Worm (Caenorhabditis elegans): Measurements from ENCODE around the gene sulp-4.

sulp-4 gene

DNA sequence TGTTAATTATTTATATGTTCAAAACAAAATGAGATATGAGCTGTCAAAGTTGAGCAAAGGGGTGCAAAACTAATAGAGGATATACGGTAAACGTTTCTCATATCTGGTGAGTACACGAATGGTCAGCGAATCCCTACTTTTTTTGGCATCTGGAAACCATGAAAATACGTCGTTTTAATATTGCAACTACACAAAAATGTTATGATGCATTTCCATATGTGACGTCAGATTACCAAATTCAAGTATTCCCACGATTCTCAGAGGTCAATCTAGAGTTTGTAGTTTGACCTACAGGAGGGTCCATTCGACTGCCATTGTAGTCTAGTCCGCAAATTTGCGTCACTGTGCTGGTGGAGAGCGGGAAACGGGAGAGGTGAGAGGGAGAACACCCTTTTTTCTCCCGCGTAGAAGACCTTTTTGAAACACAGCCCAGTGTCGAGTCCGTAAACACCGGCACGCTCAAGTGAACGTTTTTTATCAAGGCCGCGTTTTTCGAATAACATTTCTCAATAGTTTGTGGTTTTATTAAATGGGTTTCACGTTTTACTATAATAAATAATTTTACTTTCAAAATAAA lies 21.2 kb downstream of the sulp-4 start:
- peak; percentile 14 to 49 for TF ChIP-seq lsy-2 (tag; optimal IDR thresholded peaks at IDR 0.05)
- peak; percentile 52 for TF ChIP-seq snu-23 (GFP tag; optimal IDR thresholded peaks at IDR 0.05)
- peak; percentile 40 for TF ChIP-seq nhr-71 (tag; optimal IDR thresholded peaks at IDR 0.05)
- TF ChIP-seq efl-1 (optimal IDR thresholded peaks at IDR 0.05), result peak; percentile 75 to 94
- peak; percentile 76 to 97 for TF ChIP-seq efl-1 (GFP tag; optimal IDR thresholded peaks at IDR 0.05 in 1 of 2)
- peak; percentile 33 for TF ChIP-seq nhr-19 (GFP tag; conservative IDR thresholded peaks at IDR 0.05)
- TF ChIP-seq F16B12.6 (tag; optimal IDR thresholded peaks at IDR 0.05), result peak; percentile 76
- peak; percentile 69 to 82 (median 77) for TF ChIP-seq dpl-1 (GFP tag; optimal IDR thresholded peaks at IDR 0.05)
- TF ChIP-seq lin-14 (GFP tag; optimal IDR thresholded peaks at IDR 0.05), result peak; percentile 73
- peak; percentile 18 for TF ChIP-seq swsn-7 (tag; optimal IDR thresholded peaks at IDR 0.05)
- TF ChIP-seq hpl-2 (GFP tag; optimal IDR thresholded peaks at IDR 0.05), result no peak
- TF ChIP-seq nhr-20 (tag; optimal IDR thresholded peaks at IDR 0.05), result peak; percentile 81
- TF ChIP-seq nhr-47 (tag; optimal IDR thresholded peaks at IDR 0.05), result peak; percentile 5
- TF ChIP-seq C16A3.4 (tag; optimal IDR thresholded peaks at IDR 0.05), result peak; percentile 20
- peak; percentile 51 to 84 for TF ChIP-seq lin-35 (GFP tag; optimal IDR thresholded peaks at IDR 0.05)
- TF ChIP-seq nhr-85 (tag), result peak; percentile 41
- no peak for TF ChIP-seq vab-15 (tag; optimal IDR thresholded peaks at IDR 0.05)
- TF ChIP-seq nhr-28 (tag; optimal IDR thresholded peaks at IDR 0.05), result no peak
- TF ChIP-seq mep-1 (tag; optimal IDR thresholded peaks at IDR 0.05), result peak; percentile 60
- TF ChIP-seq mdl-1 (tag; optimal IDR thresholded peaks at IDR 0.05), result peak in 1 of 2 experiments; percentile 22
- no peak for TF ChIP-seq pax-3 (tag; optimal IDR thresholded peaks at IDR 0.05)
- peak; percentile 67 for TF ChIP-seq blmp-1 (tag; optimal IDR thresholded peaks at IDR 0.05)

ce11 chrV:11897604-11898003 lies 22.4 kb downstream of the sulp-4 start:
- TF ChIP-seq lin-14 (GFP tag; optimal IDR thresholded peaks at IDR 0.05) (peak; percentile 58), blmp-1 (tag; optimal IDR thresholded peaks at IDR 0.05) (peak; percentile 75), xbp-1 (tag; optimal IDR thresholded peaks at IDR 0.05) (no peak), C16A3.4 (tag; optimal IDR thresholded peaks at IDR 0.05) (peak; percentile 14), elt-3 (tag; optimal IDR thresholded peaks at IDR 0.05) (no peak), nhr-85 (tag) (peak; percentile 53)

DNA sequence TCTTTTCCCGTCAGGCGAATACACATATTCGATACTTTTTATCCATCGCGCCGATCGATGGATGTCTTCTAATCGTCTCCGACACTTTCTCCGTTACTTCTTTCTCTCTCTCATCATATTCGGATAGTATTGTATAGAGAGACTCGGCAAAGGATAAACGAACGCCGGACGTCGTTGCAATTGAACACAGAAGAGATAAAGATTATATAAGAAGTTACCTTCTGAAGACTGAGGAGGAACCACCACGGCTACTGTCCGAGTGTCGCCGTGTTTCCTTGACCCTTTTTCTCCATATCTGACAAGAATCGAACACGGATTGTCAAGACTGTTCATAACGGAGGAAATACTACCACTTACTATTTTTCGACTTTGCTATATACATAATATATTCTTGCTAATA lies 24.0 kb downstream of the sulp-4 start, which contains the start of gene sma-1:
TSS of gene sma-1 (plus strand) at position 301 of the 400 bp plus-strand sequence.
- TF ChIP-seq ceh-90 (tag; optimal IDR thresholded peaks at IDR 0.05) (no peak), fkh-4 (tag; optimal IDR thresholded peaks at IDR 0.05; ENCODE audit: borderline replicate concordance) (no peak), pag-3 (tag; optimal IDR thresholded peaks at IDR 0.05; ENCODE audit: borderline replicate concordance, insufficient read depth) (no peak), aha-1 (tag; optimal IDR thresholded peaks at IDR 0.05) (no peak), blmp-1 (tag; optimal IDR thresholded peaks at IDR 0.05) (peak; percentile 87), nhr-77 (tag; optimal IDR thresholded peaks at IDR 0.05) (no peak), nhr-47 (tag; optimal IDR thresholded peaks at IDR 0.05) (no peak), ceh-63 (GFP tag; optimal IDR thresholded peaks at IDR 0.05) (no peak)

ce11 chrV:11900127-11900526 lies 25.0 kb downstream of the sulp-4 start:
- TF ChIP-seq elt-2 (tag; optimal IDR thresholded peaks at IDR 0.05) (peak; percentile 18), nhr-47 (tag; optimal IDR thresholded peaks at IDR 0.05) (no peak)

- TF ChIP-seq sup-37 (GFP tag; optimal IDR thresholded peaks at IDR 0.05) (no peak), nhr-11 (tag; optimal IDR thresholded peaks at IDR 0.05) (no peak), tlp-1 (tag; optimal IDR thresholded peaks at IDR 0.05) (no peak), pag-3 (tag; optimal IDR thresholded peaks at IDR 0.05; ENCODE audit: borderline replicate concordance, insufficient read depth) (no peak), efl-1 (optimal IDR thresholded peaks at IDR 0.05) (no peak), efl-1 (GFP tag; optimal IDR thresholded peaks at IDR 0.05 in 1 of 2) (no peak), elt-2 (tag; optimal IDR thresholded peaks at IDR 0.05) (no peak), C04F5.9 (tag; optimal IDR thresholded peaks at IDR 0.05) (no peak), egl-13 (tag; optimal IDR thresholded peaks at IDR 0.05) (no peak), jun-1 (tag; optimal IDR thresholded peaks at IDR 0.05) (no peak), F16B12.6 (tag; optimal IDR thresholded peaks at IDR 0.05) (no peak), lin-35 (GFP tag; optimal IDR thresholded peaks at IDR 0.05) (no peak), nhr-20 (tag; optimal IDR thresholded peaks at IDR 0.05) (no peak)
These were observed 26.1 kb downstream of the sulp-4 start for ce11 chrV:11901260-11901659.

Measured in whole organism, L1 larva.